Worm (Caenorhabditis elegans) whole organism, L2 larva: Measurements from ENCODE around the gene K02A6.3.

Source experiments
- C34F6.9 ChIP-seq: fragments of 150-350 bp; optimal IDR thresholded peaks from 2 replicates; lab custom pipeline; 2014; ENCODE audit warnings: missing biosample characterization, missing genetic modification characterization
- R02D3.7 ChIP-seq: fragments of 150-350 bp; optimal IDR thresholded peaks from 2 replicates; lab custom pipeline; 2014; ENCODE audit warnings: missing biosample characterization, missing genetic modification characterization
- ZK546.5 ChIP-seq: sonication (generic microtip); optimal IDR thresholded peaks from 2 replicates; lab custom pipeline; 2017; ENCODE audit warnings: missing biosample characterization, missing genetic modification characterization
- alr-1 ChIP-seq: fragments of 150-350 bp; optimal IDR thresholded peaks from 2 replicates; lab custom pipeline; 2014; ENCODE audit warnings: missing biosample characterization, missing genetic modification characterization
- aly-2 ChIP-seq: fragments of 150-350 bp; optimal IDR thresholded peaks from 2 replicates; lab custom pipeline; 2014; ENCODE audit warnings: missing biosample characterization, missing genetic modification characterization
- ama-1 ChIP-seq: fragments of 150-350 bp; optimal IDR thresholded peaks from 2 replicates; lab custom pipeline; 2018; ENCODE audit warnings: inconsistent platforms
- blmp-1 ChIP-seq: sonication (generic microtip); optimal IDR thresholded peaks from 2 replicates; lab custom pipeline; 2017; ENCODE audit warnings: missing genetic modification characterization, mild to moderate bottlenecking, missing compliant biosample characterization, antibody characterized with exemption, moderate library complexity; ENCODE audit not compliant: insufficient read depth
- ceh-16 ChIP-seq: fragments of 150-350 bp; optimal IDR thresholded peaks from 2 replicates; lab custom pipeline; 2014; ENCODE audit warnings: missing biosample characterization, missing genetic modification characterization
- ceh-82 ChIP-seq: fragments of 150-350 bp; optimal IDR thresholded peaks from 2 replicates; lab custom pipeline; 2014; ENCODE audit warnings: missing biosample characterization, missing genetic modification characterization
- crh-2 ChIP-seq: sonication (generic microtip); optimal IDR thresholded peaks from 2 replicates; lab custom pipeline; 2017; ENCODE audit warnings: missing biosample characterization, missing genetic modification characterization
- dmd-4 ChIP-seq: sonication (generic microtip); optimal IDR thresholded peaks from 2 replicates; lab custom pipeline; 2017; ENCODE audit warnings: missing biosample characterization, missing genetic modification characterization
- elt-1 ChIP-seq: fragments of 150-350 bp; optimal IDR thresholded peaks from 2 replicates; lab custom pipeline; 2014; ENCODE audit warnings: missing biosample characterization, missing genetic modification characterization
- elt-3 ChIP-seq: sonication (generic microtip); optimal IDR thresholded peaks from 2 replicates; lab custom pipeline; 2017; ENCODE audit warnings: missing biosample characterization, missing genetic modification characterization
- fos-1 ChIP-seq: fragments of 150-350 bp; optimal IDR thresholded peaks from 2 replicates; lab custom pipeline; 2014; ENCODE audit warnings: missing biosample characterization, missing genetic modification characterization
- gmeb-1 ChIP-seq: fragments of 150-350 bp; optimal IDR thresholded peaks from 2 replicates; lab custom pipeline; 2014; ENCODE audit warnings: missing biosample characterization, missing genetic modification characterization
- lin-11 ChIP-seq: fragments of 150-350 bp; sonication (generic microtip); optimal IDR thresholded peaks from 2 replicates; lab custom pipeline; 2014; ENCODE audit warnings: missing biosample characterization, missing genetic modification characterization, inconsistent platforms, mixed read lengths
- lin-13 ChIP-seq: fragments of 150-350 bp; optimal IDR thresholded peaks from 2 replicates; lab custom pipeline; 2014; ENCODE audit warnings: missing biosample characterization, missing genetic modification reagents, missing genetic modification characterization
- lin-39 ChIP-seq: fragments of 150-350 bp; optimal IDR thresholded peaks from 2 replicates; lab custom pipeline; 2014; ENCODE audit warnings: missing biosample characterization, missing genetic modification reagents, missing genetic modification characterization
- nhr-10 ChIP-seq: sonication (generic microtip); optimal IDR thresholded peaks from 2 replicates; lab custom pipeline; 2017; ENCODE audit warnings: missing biosample characterization, missing genetic modification characterization
- nhr-11 ChIP-seq: fragments of 150-350 bp; optimal IDR thresholded peaks from 2 replicates; lab custom pipeline; 2014; ENCODE audit warnings: missing biosample characterization, missing genetic modification characterization
- nhr-12 ChIP-seq: fragments of 150-350 bp; optimal IDR thresholded peaks from 2 replicates; lab custom pipeline; 2014; ENCODE audit warnings: missing biosample characterization, missing genetic modification characterization
- nhr-129 ChIP-seq: fragments of 150-350 bp; optimal IDR thresholded peaks from 2 replicates; lab custom pipeline; 2014; ENCODE audit warnings: missing biosample characterization, missing genetic modification characterization
- nhr-21 ChIP-seq: fragments of 150-350 bp; optimal IDR thresholded peaks from 2 replicates; lab custom pipeline; 2014; ENCODE audit warnings: missing biosample characterization, missing genetic modification characterization
- nhr-237 ChIP-seq: fragments of 150-350 bp; optimal IDR thresholded peaks from 2 replicates; lab custom pipeline; 2014; ENCODE audit warnings: missing biosample characterization, missing genetic modification characterization
- nhr-25 ChIP-seq: fragments of 150-350 bp; sonication (generic microtip); optimal IDR thresholded peaks from 3 replicates; lab custom pipeline; 2014; ENCODE audit warnings: missing biosample characterization, missing genetic modification characterization
- nhr-6 ChIP-seq: fragments of 150-350 bp; optimal IDR thresholded peaks from 2 replicates; lab custom pipeline; 2014; ENCODE audit warnings: missing biosample characterization, missing genetic modification characterization
- nhr-77 ChIP-seq: fragments of 150-350 bp; optimal IDR thresholded peaks from 2 replicates; lab custom pipeline; 2014; ENCODE audit warnings: missing biosample characterization, missing genetic modification characterization
- sem-4 ChIP-seq: fragments of 150-350 bp; optimal IDR thresholded peaks from 2 replicates; lab custom pipeline; 2014; ENCODE audit warnings: missing biosample characterization, missing genetic modification reagents, missing genetic modification characterization
- skn-1 ChIP-seq: sonication (generic microtip); optimal IDR thresholded peaks from 2 replicates; lab custom pipeline; 2017; ENCODE audit warnings: missing biosample characterization, missing genetic modification characterization
- sma-3 ChIP-seq: sonication (generic microtip); optimal IDR thresholded peaks from 2 replicates; lab custom pipeline; 2016; ENCODE audit warnings: missing genetic modification reagents, missing genetic modification characterization, missing compliant biosample characterization
- sma-9 ChIP-seq, 2 experiments: fragments of 150-350 bp in 1 of 2; sonication (generic microtip) in 1 of 2; optimal IDR thresholded peaks; 2 replicates each; lab custom pipeline; 2014 to 2016; ENCODE audit warnings: missing genetic modification characterization in 2 of 2, mild to moderate bottlenecking in 1 of 2, missing biosample characterization in 1 of 2, missing compliant biosample characterization in 1 of 2, missing genetic modification reagents in 1 of 2, moderate library complexity in 1 of 2
- snpc-4 ChIP-seq: fragments of 150-350 bp; optimal IDR thresholded peaks from 2 replicates; lab custom pipeline; 2014; ENCODE audit warnings: missing biosample characterization, missing genetic modification characterization
- unc-39 ChIP-seq: fragments of 150-350 bp; optimal IDR thresholded peaks from 2 replicates; lab custom pipeline; 2014; ENCODE audit warnings: missing biosample characterization, missing genetic modification characterization
- unc-55 ChIP-seq: fragments of 150-350 bp; sonication (generic microtip); optimal IDR thresholded peaks from 3 replicates; lab custom pipeline; 2014; ENCODE audit warnings: missing biosample characterization, missing genetic modification reagents, missing genetic modification characterization
- unc-62 ChIP-seq: fragments of 150-350 bp; optimal IDR thresholded peaks from 2 replicates; lab custom pipeline; 2014; ENCODE audit warnings: missing biosample characterization, missing genetic modification reagents, missing genetic modification characterization
- zag-1 ChIP-seq: fragments of 150-350 bp; optimal IDR thresholded peaks from 2 replicates; lab custom pipeline; 2014; ENCODE audit warnings: missing biosample characterization, missing genetic modification characterization
- ztf-1 ChIP-seq: fragments of 200-800 bp; sonication (Bioruptor generic); conservative IDR thresholded peaks from 2 replicates; pipeline ENCODE4 v1.3.6; 2022; ENCODE audit warnings: missing genetic modification characterization, missing compliant biosample characterization
- ztf-11 ChIP-seq: sonication (generic microtip); optimal IDR thresholded peaks from 2 replicates; lab custom pipeline; 2017; ENCODE audit warnings: missing biosample characterization, missing genetic modification characterization
- ztf-4 ChIP-seq: fragments of 150-350 bp; optimal IDR thresholded peaks from 2 replicates; lab custom pipeline; 2014; ENCODE audit warnings: missing biosample characterization, missing genetic modification characterization

K02A6.3 gene

DNA sequence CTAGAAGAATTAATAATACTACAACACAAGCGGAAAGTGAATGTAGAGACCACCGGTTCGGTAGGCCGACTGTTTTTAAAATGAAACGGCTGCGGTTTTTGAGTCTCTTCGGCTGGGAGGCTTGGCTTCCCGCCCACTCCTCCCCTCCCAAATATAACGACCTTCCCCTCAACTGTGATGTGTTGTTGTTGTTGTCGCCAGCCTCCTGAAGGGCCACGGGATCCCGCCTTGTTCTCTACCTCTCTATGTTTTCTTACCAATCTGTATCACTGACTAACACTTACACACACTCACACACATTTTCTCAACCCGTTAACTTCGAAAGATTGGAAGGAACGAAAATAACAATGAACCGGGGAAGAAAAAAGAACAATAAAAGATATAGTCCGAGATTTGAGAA is 1.8 kb upstream of the K02A6.3 start:
- TF ChIP-seq ama-1 (lab: Kevin White, UChicago) (peak; percentile 52), sma-3 (peak; percentile 28), nhr-129 (tag; lab: Kevin White, UChicago) (peak; percentile 59), ceh-82 (no peak), unc-62 (GFP tag; lab: Kevin White, UChicago) (no peak)

DNA sequence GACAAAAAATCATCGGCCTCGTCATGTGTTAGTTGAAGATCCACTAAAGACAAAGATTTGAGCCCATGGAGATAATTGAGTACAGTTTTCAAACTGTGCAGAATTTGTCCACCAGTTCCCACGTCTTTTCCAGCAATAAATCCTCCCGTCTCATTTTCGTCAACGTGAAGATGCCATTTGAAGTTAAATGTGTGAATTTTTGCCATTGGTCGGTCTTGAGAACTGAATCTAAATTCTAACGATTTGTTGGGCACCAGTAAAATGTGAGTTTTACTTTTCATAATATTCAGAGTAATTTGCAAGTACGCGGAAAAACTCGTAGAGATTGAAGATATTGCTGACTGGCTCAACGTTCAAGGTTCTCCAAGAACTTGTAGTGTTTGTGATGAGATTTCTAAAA is 1.2 kb downstream of the K02A6.3 start:
- TF ChIP-seq skn-1 (tag; lab: Kevin White, UChicago): no peak
- no peak for TF ChIP-seq nhr-10 (tag; lab: Kevin White, UChicago)
- no peak for TF ChIP-seq dmd-4
- TF ChIP-seq gmeb-1 (tag; lab: Kevin White, UChicago): no peak
- no peak for TF ChIP-seq nhr-11 (tag; lab: Kevin White, UChicago)
- no peak for TF ChIP-seq ZK546.5 (tag; lab: Kevin White, UChicago)
- no peak for TF ChIP-seq ama-1 (lab: Kevin White, UChicago)
- TF ChIP-seq nhr-77 (tag; lab: Kevin White, UChicago): no peak
- no peak for TF ChIP-seq unc-55
- TF ChIP-seq nhr-129 (tag; lab: Kevin White, UChicago): no peak
- no peak for TF ChIP-seq nhr-12 (tag; lab: Kevin White, UChicago)
- no peak for TF ChIP-seq alr-1 (tag; lab: Kevin White, UChicago)
- no peak for TF ChIP-seq crh-2 (tag; lab: Kevin White, UChicago)
- no peak for TF ChIP-seq nhr-237 (tag; lab: Kevin White, UChicago)
- TF ChIP-seq nhr-6 (tag; lab: Kevin White, UChicago): no peak
- TF ChIP-seq aly-2: no peak
- no peak for TF ChIP-seq lin-13 (GFP tag; lab: Kevin White, UChicago)

DNA sequence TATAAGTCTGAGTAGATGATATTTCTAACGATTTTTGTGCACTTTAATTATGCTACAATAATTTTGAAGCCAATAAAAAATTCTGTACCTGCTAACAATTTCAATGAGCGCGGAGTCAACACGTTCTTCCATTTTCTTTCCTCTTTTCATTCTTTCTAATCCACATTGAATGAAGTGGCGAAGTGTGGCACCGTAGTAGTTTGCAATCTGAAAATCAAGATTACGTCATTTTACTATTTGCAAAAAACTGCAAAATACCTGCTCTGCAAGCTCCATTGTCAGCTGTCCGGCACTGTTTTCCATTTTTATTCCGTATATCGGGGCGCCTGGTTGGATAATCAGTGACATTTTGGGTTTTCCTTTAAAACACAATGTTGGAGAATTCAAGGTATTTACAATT is 2.5 kb downstream of the K02A6.3 start:
- TF ChIP-seq gmeb-1 (tag; lab: Kevin White, UChicago): no peak
- TF ChIP-seq fos-1 (tag; lab: Kevin White, UChicago): no peak
- TF ChIP-seq nhr-237 (tag; lab: Kevin White, UChicago): no peak
- TF ChIP-seq snpc-4: no peak
- no peak for TF ChIP-seq lin-11
- TF ChIP-seq ztf-4 (tag; lab: Kevin White, UChicago): no peak
- TF ChIP-seq elt-1 (tag; lab: Kevin White, UChicago): no peak
- no peak for TF ChIP-seq sma-3

DNA sequence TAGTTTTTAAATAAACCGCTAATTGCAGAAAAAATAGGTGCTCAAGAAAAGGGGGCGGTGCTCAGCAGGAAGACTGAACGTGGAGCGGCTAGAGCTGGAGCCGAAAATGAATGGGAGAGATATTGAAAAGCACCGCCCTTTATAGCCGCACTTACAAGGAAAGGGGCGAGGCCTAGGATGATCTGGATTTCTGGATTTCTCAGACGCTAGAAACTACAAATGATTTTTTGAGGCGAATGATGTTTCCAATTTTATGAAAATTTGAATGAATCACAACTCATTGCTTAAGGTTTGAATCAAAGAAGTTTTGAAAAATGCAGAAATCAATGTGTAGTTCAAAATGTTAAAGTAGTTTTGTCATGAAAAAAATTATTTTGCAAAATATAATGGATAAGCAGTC is 6.8 kb downstream of the K02A6.3 start, which contains the start of gene K02A6.2:
Gene K02A6.2, minus strand, starts transcription at position 101 of the 400 bp plus-strand sequence.
- TF ChIP-seq nhr-11 (tag; lab: Kevin White, UChicago) (no peak), fos-1 (tag; lab: Kevin White, UChicago) (no peak), nhr-10 (tag; lab: Kevin White, UChicago) (no peak), elt-3 (tag; lab: Kevin White, UChicago) (no peak), ztf-1 (no peak), R02D3.7 (tag; lab: Kevin White, UChicago) (no peak), nhr-21 (tag; lab: Kevin White, UChicago) (no peak), zag-1 (tag; lab: Kevin White, UChicago) (no peak), sma-3 (no peak), nhr-77 (tag; lab: Kevin White, UChicago) (no peak), dmd-4 (no peak), nhr-6 (tag; lab: Kevin White, UChicago) (no peak), nhr-25 (no peak), ZK546.5 (tag; lab: Kevin White, UChicago) (no peak), ztf-4 (tag; lab: Kevin White, UChicago) (no peak)

DNA sequence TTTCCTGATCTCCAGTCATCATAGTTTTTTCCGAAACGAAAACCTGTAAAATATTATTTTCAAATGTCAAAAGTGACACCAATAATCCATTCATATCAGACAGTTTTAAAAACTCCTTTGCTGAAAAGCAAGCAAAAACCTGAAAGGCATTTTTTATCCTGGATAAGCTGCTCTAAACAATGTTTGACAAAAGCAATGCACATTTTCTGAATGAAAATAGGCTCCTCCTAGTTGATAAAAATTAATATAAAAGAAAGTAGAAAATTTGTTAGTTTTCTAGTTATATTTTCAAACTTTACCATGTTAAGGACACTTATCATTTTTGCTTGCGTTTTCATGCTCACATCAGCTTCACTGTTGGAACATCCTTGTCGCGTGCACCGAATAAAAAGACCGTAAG is 12.3 kb downstream of the K02A6.3 start, which contains the start of gene K02A6.1:
Gene K02A6.1, plus strand, starts transcription at position 301 of the 400 bp plus-strand sequence.
- no peak for TF ChIP-seq sem-4 (tag; lab: Kevin White, UChicago)
- no peak for TF ChIP-seq zag-1 (tag; lab: Kevin White, UChicago)
- no peak for TF ChIP-seq snpc-4
- no peak for TF ChIP-seq skn-1 (tag; lab: Kevin White, UChicago)
- no peak for TF ChIP-seq sma-9 (GFP tag; optimal IDR thresholded peaks at IDR 0.05; lab: Kevin White, UChicago)
- TF ChIP-seq sma-9 (tag; optimal IDR thresholded peaks at IDR 0.05; lab: Kevin White, UChicago): no peak
- no peak for TF ChIP-seq ceh-16 (tag; lab: Kevin White, UChicago)
- no peak for TF ChIP-seq C34F6.9
- TF ChIP-seq ceh-82: no peak
- TF ChIP-seq nhr-25: no peak
- no peak for TF ChIP-seq blmp-1 (tag; lab: Kevin White, UChicago)
- no peak for TF ChIP-seq nhr-10 (tag; lab: Kevin White, UChicago)
- TF ChIP-seq aly-2: no peak
- no peak for TF ChIP-seq alr-1 (tag; lab: Kevin White, UChicago)
- TF ChIP-seq nhr-237 (tag; lab: Kevin White, UChicago): no peak
- no peak for TF ChIP-seq unc-39 (tag; lab: Kevin White, UChicago)
- no peak for TF ChIP-seq gmeb-1 (tag; lab: Kevin White, UChicago)
- TF ChIP-seq ztf-11 (tag; lab: Kevin White, UChicago): no peak
- TF ChIP-seq ztf-4 (tag; lab: Kevin White, UChicago): no peak
- TF ChIP-seq lin-39: no peak
